Worm (Caenorhabditis elegans): ENCODE data around the gene F57B9.8.

ce11 chrIII:6945319-6945718 is 10.2 kb upstream of the F57B9.8 start:
- TF ChIP-seq sea-1 (GFP tag; conservative IDR thresholded peaks at IDR 0.05) (no peak), tbx-11 (GFP tag; IDR thresholded peaks at IDR 0.05) (no peak), ceh-36 (tag; optimal IDR thresholded peaks at IDR 0.05) (no peak), flt-1 (GFP tag; IDR thresholded peaks at IDR 0.05) (no peak), tbx-37 (GFP tag; conservative IDR thresholded peaks at IDR 0.05) (no peak), ama-1 (optimal IDR thresholded peaks at IDR 0.05) (no peak)
